Worm (Caenorhabditis elegans): ENCODE results near the gene C34F11.8.

Gene C34F11.8

ce11 chrII:5210830-5211229 lies at the start of gene C34F11.8:
TSS of gene C34F11.8 (minus strand) at chrII:5210964.
- TF ChIP-seq ama-1 (optimal IDR thresholded peaks at IDR 0.05): no peak
- TF ChIP-seq ama-1 (GFP tag; optimal IDR thresholded peaks at IDR 0.05): no peak
- no peak for TF ChIP-seq hsf-1 (GFP tag; IDR thresholded peaks at IDR 0.05)
- no peak for TF ChIP-seq dox-1 (GFP tag; IDR thresholded peaks at IDR 0.05)
- no peak for TF ChIP-seq lsy-27 (tag; optimal IDR thresholded peaks at IDR 0.05; ENCODE audit: borderline replicate concordance, insufficient read depth)
- TF ChIP-seq aptf-2 (GFP tag; conservative IDR thresholded peaks at IDR 0.05): no peak
- no peak for TF ChIP-seq mes-4 (tag; optimal IDR thresholded peaks at IDR 0.05)
- TF ChIP-seq madf-10 (tag; optimal IDR thresholded peaks at IDR 0.05): no peak
- TF ChIP-seq fkh-3 (tag; optimal IDR thresholded peaks at IDR 0.05): no peak
- no peak for TF ChIP-seq lir-1 (GFP tag; conservative IDR thresholded peaks at IDR 0.05)

- no peak for TF ChIP-seq repo-1 (tag; optimal IDR thresholded peaks at IDR 0.05)
- no peak for TF ChIP-seq F37B4.10 (GFP tag; IDR thresholded peaks at IDR 0.05)
Measured at ce11 chrII:5255435-5255834, 44.7 kb upstream of the C34F11.8 start, which contains the start of gene frpr-4. TSS of gene frpr-4 (minus strand) at chrII:5255535.

- TF ChIP-seq zfh-2 (GFP tag; conservative IDR thresholded peaks at IDR 0.05) (no peak), B0019.2 (GFP tag; conservative IDR thresholded peaks at IDR 0.05) (no peak), zim-3 (tag; optimal IDR thresholded peaks at IDR 0.05) (no peak), ceh-100 (GFP tag; IDR thresholded peaks at IDR 0.05) (no peak), unc-62 (GFP tag; optimal IDR thresholded peaks at IDR 0.05) (no peak), F57C9.4 (tag; optimal IDR thresholded peaks at IDR 0.05) (no peak), lin-40 (tag; optimal IDR thresholded peaks at IDR 0.05) (no peak), F37B4.10 (GFP tag; IDR thresholded peaks at IDR 0.05) (no peak), aptf-2 (GFP tag; conservative IDR thresholded peaks at IDR 0.05) (no peak), nfya-1 (tag; optimal IDR thresholded peaks at IDR 0.05; ENCODE audit: borderline replicate concordance, insufficient read depth) (no peak)
Measured at ce11 chrII:5246791-5247361, 36.1 kb upstream of the C34F11.8 start, which contains the start of gene ptr-6. TSS of gene ptr-6 (minus strand) at chrII:5246837.

- no peak for TF ChIP-seq K12H6.12 (tag; optimal IDR thresholded peaks at IDR 0.05)
- TF ChIP-seq rcor-1 (GFP tag; IDR thresholded peaks at IDR 0.05): no peak
- TF ChIP-seq madf-8 (GFP tag; conservative IDR thresholded peaks at IDR 0.05): no peak
- no peak for TF ChIP-seq ztf-18 (tag; optimal IDR thresholded peaks at IDR 0.05)
- no peak for TF ChIP-seq F37B4.10 (GFP tag; IDR thresholded peaks at IDR 0.05)
Measured at ce11 chrII:5241560-5241959, 30.8 kb upstream of the C34F11.8 start, which contains the start of gene T16D1.1. TSS of gene T16D1.1 (minus strand) at chrII:5241660.

- TF ChIP-seq cebp-1 (GFP tag; IDR thresholded peaks at IDR 0.05) (no peak), cebp-1 (tag; optimal IDR thresholded peaks at IDR 0.05) (no peak), lag-1 (GFP tag; IDR thresholded peaks at IDR 0.05) (no peak), ccch-3 (GFP tag; optimal IDR thresholded peaks at IDR 0.05) (no peak), Y95B8A.8 (GFP tag; IDR thresholded peaks at IDR 0.05) (no peak)
Measured at ce11 chrII:5238366-5238765, 27.6 kb upstream of the C34F11.8 start, which contains the start of gene pho-4. TSS of gene pho-4 (minus strand) at chrII:5238466.

- TF ChIP-seq dpff-1 (tag; optimal IDR thresholded peaks at IDR 0.05) (no peak), snpc-3.4 (tag; optimal IDR thresholded peaks at IDR 0.05) (peak; percentile 4), lir-1 (GFP tag; conservative IDR thresholded peaks at IDR 0.05) (no peak), hmg-1.2 (GFP tag; IDR thresholded peaks at IDR 0.05) (peak; percentile 59), ztf-28 (GFP tag; IDR thresholded peaks at IDR 0.05) (0 out of 2 replicates have a peak, but pooled peaks have one; percentile 24), athp-1 (tag; optimal IDR thresholded peaks at IDR 0.05) (no peak), nhr-80 (tag; optimal IDR thresholded peaks at IDR 0.05) (peak; percentile 18), rpc-1 (optimal IDR thresholded peaks at IDR 0.05) (peak; percentile 61), rpc-1 (tag; optimal IDR thresholded peaks at IDR 0.05) (peak; percentile 75), ekl-4 (GFP tag; IDR thresholded peaks at IDR 0.05) (peak; percentile 53; the same call in 1 of the 2 replicates), nfyb-1 (GFP tag; IDR thresholded peaks at IDR 0.05) (peak; percentile 80), ztf-25 (GFP tag; IDR thresholded peaks at IDR 0.05) (peak; percentile 64; the same call in 1 of the 2 replicates), zfh-2 (GFP tag; conservative IDR thresholded peaks at IDR 0.05) (no peak), D2030.7 (GFP tag; IDR thresholded peaks at IDR 0.05) (peak; percentile 54), sea-2 (GFP tag; IDR thresholded peaks at IDR 0.05) (no peak)
Measured at ce11 chrII:5237699-5238098, 26.9 kb upstream of the C34F11.8 start.
